Worm (Caenorhabditis elegans): Measurements from ENCODE around the gene ins-10.
A peak's percentile ranks its signal among the peaks of the same experiment; 100 is the strongest.

Gene ins-10

ce11 chrV:14011427-14011826 is 22.3 kb upstream of the ins-10 start:
- TF ChIP-seq vab-7 (GFP tag; IDR thresholded peaks at IDR 0.05) (0 out of 2 replicates have a peak, but pooled peaks have one; percentile 6), fos-1 (tag; optimal IDR thresholded peaks at IDR 0.05) (no peak), saeg-2 (GFP tag; IDR thresholded peaks at IDR 0.05) (0 out of 2 replicates have a peak, but pooled peaks have one; percentile 25), ceh-32 (tag; optimal IDR thresholded peaks at IDR 0.05; ENCODE audit: poor library complexity) (no peak), php-3 (GFP tag; IDR thresholded peaks at IDR 0.05) (no peak), pha-4 (GFP tag; IDR thresholded peaks at IDR 0.05) (no peak), pha-4 (tag; optimal IDR thresholded peaks at IDR 0.05) (no peak), egl-43 (GFP tag; IDR thresholded peaks at IDR 0.05) (0 out of 2 replicates have a peak, but pooled peaks have one; percentile 40), set-16 (GFP tag; IDR thresholded peaks at IDR 0.05) (peak; percentile 96)

ce11 chrV:14012002-14012554 is 21.7 kb upstream of the ins-10 start, which contains the start of the genes ddx-17 and aip-1:
Gene ddx-17, minus strand, starts transcription at chrV:14012052.
Gene aip-1, plus strand, starts transcription at chrV:14012333.
- TF ChIP-seq lim-7 (GFP tag; IDR thresholded peaks at IDR 0.05) (no peak), hlh-30 (tag; optimal IDR thresholded peaks at IDR 0.05; ENCODE audit: insufficient read depth) (peak; percentile 96), lin-29 (GFP tag; IDR thresholded peaks at IDR 0.05) (no peak), madf-5 (GFP tag; IDR thresholded peaks at IDR 0.05) (no peak), nhr-11 (tag; optimal IDR thresholded peaks at IDR 0.05) (peak; percentile 71), T26A8.4 (GFP tag; IDR thresholded peaks at IDR 0.05) (0 out of 2 replicates have a peak, but pooled peaks have one; percentile 57), lin-15B (tag; optimal IDR thresholded peaks at IDR 0.05) (no peak), ztf-7 (tag; optimal IDR thresholded peaks at IDR 0.05) (peak; percentile 12), ceh-32 (tag; optimal IDR thresholded peaks at IDR 0.05; ENCODE audit: poor library complexity) (no peak), pha-4 (GFP tag; IDR thresholded peaks at IDR 0.05) (no peak), pha-4 (tag; optimal IDR thresholded peaks at IDR 0.05) (peak; percentile 71), ztf-11 (tag; optimal IDR thresholded peaks at IDR 0.05) (no peak), F44E2.7 (GFP tag; IDR thresholded peaks at IDR 0.05) (no peak), mdl-1 (tag; optimal IDR thresholded peaks at IDR 0.05) (peak in 1 of 2 experiments; percentile 60), nhr-102 (tag; optimal IDR thresholded peaks at IDR 0.05) (peak; percentile 44), lin-13 (GFP tag; optimal IDR thresholded peaks at IDR 0.05) (peak; percentile 74), dpl-1 (GFP tag; optimal IDR thresholded peaks at IDR 0.05) (peak; percentile 77), F37D6.2 (tag; optimal IDR thresholded peaks at IDR 0.05) (no peak), nhr-6 (tag; optimal IDR thresholded peaks at IDR 0.05) (peak; percentile 97), hmg-1.1 (GFP tag; IDR thresholded peaks at IDR 0.05) (peak; percentile 58), nhr-41 (GFP tag; IDR thresholded peaks at IDR 0.05) (no peak), nhr-77 (tag; optimal IDR thresholded peaks at IDR 0.05) (peak; percentile 48), mep-1 (tag; optimal IDR thresholded peaks at IDR 0.05) (peak; percentile 82), R02D3.7 (tag; optimal IDR thresholded peaks at IDR 0.05) (no peak), ctbp-1 (GFP tag; IDR thresholded peaks at IDR 0.05) (no peak), dmd-9 (GFP tag; IDR thresholded peaks at IDR 0.05) (no peak), zip-2 (tag; optimal IDR thresholded peaks at IDR 0.05) (peak; percentile 21), dmd-8 (GFP tag; IDR thresholded peaks at IDR 0.05) (no peak), nhr-10 (tag; optimal IDR thresholded peaks at IDR 0.05) (no peak), ces-1 (GFP tag; optimal IDR thresholded peaks at IDR 0.05) (no peak), cey-2 (tag; optimal IDR thresholded peaks at IDR 0.05; ENCODE audit: borderline replicate concordance, insufficient read depth) (no peak), hif-1 (tag; optimal IDR thresholded peaks at IDR 0.05) (peak in 1 of 2 experiments; percentile 84), F10B5.3 (tag; optimal IDR thresholded peaks at IDR 0.05) (no peak), ceh-82 (tag; optimal IDR thresholded peaks at IDR 0.05) (no peak), F49E8.2 (tag; optimal IDR thresholded peaks at IDR 0.05; ENCODE audit: borderline replicate concordance) (no peak), nhr-25 (tag; optimal IDR thresholded peaks at IDR 0.05; ENCODE audit: borderline replicate concordance, insufficient read depth) (peak; percentile 44), madf-9 (GFP tag; conservative IDR thresholded peaks at IDR 0.05) (no peak), ceh-62 (tag; optimal IDR thresholded peaks at IDR 0.05) (no peak), spr-1 (tag; optimal IDR thresholded peaks at IDR 0.05) (no peak), skn-1 (tag; optimal IDR thresholded peaks at IDR 0.05) (no peak), set-16 (GFP tag; IDR thresholded peaks at IDR 0.05) (no peak), dve-1 (tag; optimal IDR thresholded peaks at IDR 0.05; ENCODE audit: insufficient read depth) (peak; percentile 85), daf-12 (tag; optimal IDR thresholded peaks at IDR 0.05) (no peak)

Data from whole organism, L4 larva.